Worm (Caenorhabditis elegans): ENCODE measurements around the gene Y22D7AL.11.
A peak's percentile ranks its signal among the peaks of the same experiment; 100 is the strongest.

Y22D7AL.11 gene

ce11 chrIII:1663056-1663455, 28.9 kb upstream of the Y22D7AL.11 start:
- TF ChIP-seq fos-1 (tag; optimal IDR thresholded peaks at IDR 0.05) (no peak), gmeb-1 (tag; optimal IDR thresholded peaks at IDR 0.05) (no peak), crh-2 (tag; optimal IDR thresholded peaks at IDR 0.05) (no peak), unc-55 (GFP tag; optimal IDR thresholded peaks at IDR 0.05) (no peak)

ce11 chrIII:1662405-1662804, 28.2 kb upstream of the Y22D7AL.11 start:
- TF ChIP-seq nhr-25 (tag; optimal IDR thresholded peaks at IDR 0.05) = no peak
- TF ChIP-seq unc-55 (GFP tag; optimal IDR thresholded peaks at IDR 0.05) = no peak
- no peak for TF ChIP-seq F13H6.1 (tag; optimal IDR thresholded peaks at IDR 0.05)
- no peak for TF ChIP-seq nhr-12 (tag; optimal IDR thresholded peaks at IDR 0.05)
- TF ChIP-seq crh-2 (tag; optimal IDR thresholded peaks at IDR 0.05) = no peak
- TF ChIP-seq aly-2 (tag; optimal IDR thresholded peaks at IDR 0.05) = no peak
- TF ChIP-seq alr-1 (tag; optimal IDR thresholded peaks at IDR 0.05) = no peak
- TF ChIP-seq gmeb-1 (tag; optimal IDR thresholded peaks at IDR 0.05) = no peak
- no peak for TF ChIP-seq ztf-4 (tag; optimal IDR thresholded peaks at IDR 0.05)
- TF ChIP-seq lin-11 (tag; optimal IDR thresholded peaks at IDR 0.05) = no peak
- TF ChIP-seq snpc-4 (tag; optimal IDR thresholded peaks at IDR 0.05) = no peak
- TF ChIP-seq peb-1 (tag; optimal IDR thresholded peaks at IDR 0.05) = no peak
- TF ChIP-seq ceh-16 (tag; optimal IDR thresholded peaks at IDR 0.05) = no peak
- TF ChIP-seq nhr-11 (tag; optimal IDR thresholded peaks at IDR 0.05) = no peak
- TF ChIP-seq R02D3.7 (tag; optimal IDR thresholded peaks at IDR 0.05) = no peak

- TF ChIP-seq crh-2 (tag; optimal IDR thresholded peaks at IDR 0.05) = peak; percentile 9
- TF ChIP-seq skn-1 (tag; optimal IDR thresholded peaks at IDR 0.05) = peak; percentile 69
- TF ChIP-seq fos-1 (tag; optimal IDR thresholded peaks at IDR 0.05) = peak; percentile 99
- no peak for TF ChIP-seq nhr-237 (tag; optimal IDR thresholded peaks at IDR 0.05)
- no peak for TF ChIP-seq unc-55 (GFP tag; optimal IDR thresholded peaks at IDR 0.05)
- no peak for TF ChIP-seq alr-1 (tag; optimal IDR thresholded peaks at IDR 0.05)
- no peak for TF ChIP-seq nhr-12 (tag; optimal IDR thresholded peaks at IDR 0.05)
Measured at ce11 chrIII:1661031-1661430, 26.9 kb upstream of the Y22D7AL.11 start.

DNA sequence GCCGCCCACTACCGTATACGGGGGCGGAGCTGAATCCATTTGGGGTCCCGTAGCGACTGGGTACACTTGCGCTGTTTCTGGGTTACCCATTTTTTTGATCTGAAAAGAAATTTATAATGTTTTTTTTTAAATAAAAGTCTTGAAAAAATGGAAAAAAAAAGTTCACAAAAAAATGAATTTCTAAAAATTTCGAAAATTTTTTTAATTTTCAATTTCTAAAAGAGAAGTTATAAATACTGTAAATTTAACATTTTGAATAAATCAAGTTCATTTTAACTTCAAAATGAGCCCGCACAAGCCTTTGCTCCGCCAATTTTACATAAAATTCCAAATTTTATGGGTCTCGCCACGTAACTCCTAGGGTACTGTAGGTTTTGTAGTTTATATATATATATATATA, 25.6 kb upstream of the Y22D7AL.11 start, which contains the start of gene Y22D7AL.15:
Gene Y22D7AL.15, minus strand, starts transcription at position 101 of the 400 bp plus-strand sequence.
- TF ChIP-seq R02D3.7 (tag; optimal IDR thresholded peaks at IDR 0.05) (no peak), peb-1 (tag; optimal IDR thresholded peaks at IDR 0.05) (no peak), mbf-1 (tag; optimal IDR thresholded peaks at IDR 0.05) (no peak), sem-4 (tag; optimal IDR thresholded peaks at IDR 0.05) (no peak), ztf-11 (tag; optimal IDR thresholded peaks at IDR 0.05) (no peak), Y55F3AM.14 (GFP tag; optimal IDR thresholded peaks at IDR 0.05) (no peak), sma-3 (GFP tag; optimal IDR thresholded peaks at IDR 0.05) (no peak), blmp-1 (tag; optimal IDR thresholded peaks at IDR 0.05; ENCODE audit: insufficient read depth) (no peak), unc-62 (GFP tag; optimal IDR thresholded peaks at IDR 0.05) (no peak), snpc-4 (tag; optimal IDR thresholded peaks at IDR 0.05) (no peak), nhr-77 (tag; optimal IDR thresholded peaks at IDR 0.05) (no peak), lin-39 (tag; optimal IDR thresholded peaks at IDR 0.05) (no peak)

- TF ChIP-seq nhr-10 (tag; optimal IDR thresholded peaks at IDR 0.05) = no peak
- no peak for TF ChIP-seq lsy-2 (tag; optimal IDR thresholded peaks at IDR 0.05)
- no peak for TF ChIP-seq ama-1 (optimal IDR thresholded peaks at IDR 0.05)
Measured at ce11 chrIII:1657380-1657779, 23.2 kb upstream of the Y22D7AL.11 start, which contains the start of gene cht-4. Gene cht-4, minus strand, starts transcription at chrIII:1657480.

- TF ChIP-seq nhr-6 (tag; optimal IDR thresholded peaks at IDR 0.05) (no peak), nhr-21 (tag; optimal IDR thresholded peaks at IDR 0.05) (no peak), lin-11 (tag; optimal IDR thresholded peaks at IDR 0.05) (no peak), egl-27 (tag; optimal IDR thresholded peaks at IDR 0.05) (no peak), aly-2 (tag; optimal IDR thresholded peaks at IDR 0.05) (no peak), nhr-10 (tag; optimal IDR thresholded peaks at IDR 0.05) (no peak), unc-39 (tag; optimal IDR thresholded peaks at IDR 0.05) (no peak), mab-5 (tag; optimal IDR thresholded peaks at IDR 0.05) (no peak), lin-39 (tag; optimal IDR thresholded peaks at IDR 0.05) (no peak), nhr-129 (tag; optimal IDR thresholded peaks at IDR 0.05) (no peak), C34F6.9 (tag; optimal IDR thresholded peaks at IDR 0.05) (no peak), ceh-82 (tag; optimal IDR thresholded peaks at IDR 0.05) (no peak), nhr-237 (tag; optimal IDR thresholded peaks at IDR 0.05) (no peak), mdl-1 (tag; optimal IDR thresholded peaks at IDR 0.05) (no peak), fos-1 (tag; optimal IDR thresholded peaks at IDR 0.05) (no peak), snpc-4 (tag; optimal IDR thresholded peaks at IDR 0.05) (no peak), ceh-16 (tag; optimal IDR thresholded peaks at IDR 0.05) (no peak)
Measured at ce11 chrIII:1652925-1653324, 18.8 kb upstream of the Y22D7AL.11 start.
